Worm (Caenorhabditis elegans) whole organism, L4 larva: ENCODE results near the gene sql-1.

Experiments
- F49E8.2 ChIP-seq: sonication (generic microtip); optimal IDR thresholded peaks from 2 replicates; lab custom pipeline; 2016; ENCODE audit warnings: missing compliant biosample characterization, mild to moderate bottlenecking, missing genetic modification characterization, borderline replicate concordance
- Y5F2A.4 ChIP-seq: fragments of 200-800 bp; sonication (Bioruptor generic); optimal IDR thresholded peaks from 2 replicates; lab custom pipeline; 2018; ENCODE audit warnings: mild to moderate bottlenecking, missing genetic modification characterization, missing compliant biosample characterization
- aha-1 ChIP-seq: fragments of 150-350 bp; peaks from one replicate; lab custom pipeline; 2014; ENCODE audit warnings: missing biosample characterization, missing genetic modification characterization
- ama-1 ChIP-seq: fragments of 150-350 bp; optimal IDR thresholded peaks from 2 replicates; lab custom pipeline; 2014; ENCODE audit warnings: inconsistent platforms, mixed read lengths
- arid-1 ChIP-seq: fragments of 200-800 bp; sonication (Bioruptor generic); conservative IDR thresholded peaks from 2 replicates; pipeline ENCODE4 v1.3.6; 2022; ENCODE audit warnings: missing genetic modification reagents, missing genetic modification characterization, missing compliant biosample characterization
- ceh-28 ChIP-seq: fragments of 150-350 bp; optimal IDR thresholded peaks from 2 replicates; lab custom pipeline; 2014; ENCODE audit warnings: missing biosample characterization, missing genetic modification reagents, missing genetic modification characterization
- ceh-82 ChIP-seq: sonication (generic microtip); optimal IDR thresholded peaks from 2 replicates; lab custom pipeline; 2017; ENCODE audit warnings: missing biosample characterization, missing genetic modification characterization
- daf-12 ChIP-seq: fragments of 150-350 bp; optimal IDR thresholded peaks from 2 replicates; lab custom pipeline; 2014; ENCODE audit warnings: missing biosample characterization, missing genetic modification reagents, missing genetic modification characterization
- daf-16 ChIP-seq, 3 experiments: sonication (generic microtip); optimal IDR thresholded peaks; 2 replicates each; lab custom pipeline; 2016 to 2017; ENCODE audit warnings: missing genetic modification characterization in 3 of 3, missing genetic modification reagents in 3 of 3, mild to moderate bottlenecking in 2 of 3, missing compliant biosample characterization in 2 of 3, missing biosample characterization in 1 of 3, moderate library complexity in 1 of 3
- dmd-8 ChIP-seq: fragments of 200-800 bp; sonication (Bioruptor generic); IDR thresholded peaks from 2 replicates; pipeline ENCODE4 v1.3.6; 2022; ENCODE audit warnings: missing genetic modification characterization, missing compliant biosample characterization
- dve-1 ChIP-seq: sonication (generic microtip); optimal IDR thresholded peaks from 2 replicates; lab custom pipeline; 2017; ENCODE audit warnings: antibody characterized with exemption, mild to moderate bottlenecking, missing genetic modification characterization, missing compliant biosample characterization; ENCODE audit not compliant: insufficient read depth
- egl-27 ChIP-seq: sonication (generic microtip); optimal IDR thresholded peaks from 3 replicates; lab custom pipeline; 2017; ENCODE audit warnings: missing biosample characterization, missing genetic modification reagents, missing genetic modification characterization
- egl-43 ChIP-seq: fragments of 200-800 bp; sonication (Bioruptor generic); IDR thresholded peaks from 2 replicates; pipeline ENCODE4 v1.3.6; 2022; ENCODE audit warnings: missing genetic modification reagents, missing genetic modification characterization, missing compliant biosample characterization
- fkh-10 ChIP-seq: fragments of 150-350 bp; optimal IDR thresholded peaks from 2 replicates; lab custom pipeline; 2014; ENCODE audit warnings: missing biosample characterization, missing genetic modification reagents, missing genetic modification characterization
- fos-1 ChIP-seq: fragments of 150-350 bp; optimal IDR thresholded peaks from 2 replicates; lab custom pipeline; 2014; ENCODE audit warnings: missing biosample characterization, missing genetic modification characterization
- hif-1 ChIP-seq, 2 experiments: sonication (generic microtip); optimal IDR thresholded peaks; 2 replicates each; lab custom pipeline; 2016 to 2017; ENCODE audit warnings: missing compliant biosample characterization in 2 of 2, missing genetic modification characterization in 2 of 2, missing genetic modification reagents in 2 of 2, missing genotype in 2 of 2, mild to moderate bottlenecking in 1 of 2
- hlh-30 ChIP-seq: sonication (generic microtip); optimal IDR thresholded peaks from 2 replicates; lab custom pipeline; 2017; ENCODE audit warnings: antibody characterized with exemption, mild to moderate bottlenecking, missing genetic modification characterization, missing compliant biosample characterization; ENCODE audit not compliant: insufficient read depth
- hmg-1.1 ChIP-seq: fragments of 200-800 bp; sonication (Bioruptor generic); IDR thresholded peaks from 2 replicates; pipeline ENCODE4 v1.3.6; 2022; ENCODE audit warnings: missing genetic modification reagents, missing genetic modification characterization, missing compliant biosample characterization
- lin-29 ChIP-seq: fragments of 200-800 bp; sonication (Bioruptor generic); IDR thresholded peaks from 2 replicates; pipeline ENCODE4 v1.3.6; 2022; ENCODE audit warnings: missing genetic modification reagents, missing genetic modification characterization, missing compliant biosample characterization
- lin-38 ChIP-seq: fragments of 200-800 bp; sonication (Bioruptor generic); IDR thresholded peaks from 2 replicates; pipeline ENCODE4 v1.3.6; 2022; ENCODE audit warnings: missing genetic modification reagents, missing genetic modification characterization, missing compliant biosample characterization
- lin-39 ChIP-seq: fragments of 150-350 bp; optimal IDR thresholded peaks from 2 replicates; lab custom pipeline; 2014; ENCODE audit warnings: missing biosample characterization, missing genetic modification reagents, missing genetic modification characterization
- lsy-2 ChIP-seq, 2 experiments: fragments of 150-350 bp in 1 of 2; sonication (generic microtip) in 1 of 2; optimal IDR thresholded peaks; 2 replicates each; lab custom pipeline; 2014 to 2017; ENCODE audit warnings: missing biosample characterization in 2 of 2, missing genetic modification characterization in 2 of 2
- madf-9 ChIP-seq: fragments of 200-800 bp; sonication (Bioruptor generic); conservative IDR thresholded peaks from 2 replicates; pipeline ENCODE4 v1.3.6; 2022; ENCODE audit warnings: missing genetic modification reagents, missing genetic modification characterization, missing compliant biosample characterization
- mdl-1 ChIP-seq, 2 experiments: fragments of 150-350 bp in 1 of 2; sonication (generic microtip) in 1 of 2; optimal IDR thresholded peaks; 2 replicates each; lab custom pipeline; 2014 to 2017; ENCODE audit warnings: missing biosample characterization in 2 of 2, missing genetic modification characterization in 2 of 2
- nhr-11 ChIP-seq: fragments of 150-350 bp; optimal IDR thresholded peaks from 2 replicates; lab custom pipeline; 2014; ENCODE audit warnings: missing biosample characterization, missing genetic modification characterization
- nhr-25 ChIP-seq: sonication (generic microtip); optimal IDR thresholded peaks from 2 replicates; lab custom pipeline; 2017; ENCODE audit warnings: missing genetic modification characterization, mild to moderate bottlenecking, missing compliant biosample characterization, antibody characterized with exemption, moderate library complexity, borderline replicate concordance; ENCODE audit not compliant: insufficient read depth
- nhr-42 ChIP-seq: fragments of 200-800 bp; sonication (Bioruptor generic); IDR thresholded peaks from 2 replicates; pipeline ENCODE4 v1.3.6; 2022; ENCODE audit warnings: missing genetic modification characterization, missing compliant biosample characterization
- nhr-48 ChIP-seq: sonication (generic microtip); optimal IDR thresholded peaks from 2 replicates; lab custom pipeline; 2016; ENCODE audit warnings: mild to moderate bottlenecking, missing genetic modification characterization, missing compliant biosample characterization
- pqm-1 ChIP-seq: sonication (generic microtip); optimal IDR thresholded peaks from 2 replicates; lab custom pipeline; 2017; ENCODE audit warnings: missing biosample characterization, missing genetic modification characterization
- rbr-2 ChIP-seq: sonication (generic microtip); optimal IDR thresholded peaks from 2 replicates; lab custom pipeline; 2016; ENCODE audit warnings: missing genotype, missing genetic modification characterization, missing compliant biosample characterization
- saeg-2 ChIP-seq: fragments of 200-800 bp; sonication (Bioruptor generic); IDR thresholded peaks from 2 replicates; pipeline ENCODE4 v1.3.6; 2022; ENCODE audit warnings: missing genetic modification reagents, missing genetic modification characterization, missing compliant biosample characterization
- set-16 ChIP-seq: fragments of 200-800 bp; sonication (Bioruptor generic); IDR thresholded peaks from 2 replicates; pipeline ENCODE4 v1.3.6; 2022; ENCODE audit warnings: missing genetic modification reagents, missing genetic modification characterization, missing compliant biosample characterization
- snpc-4 ChIP-seq: fragments of 150-350 bp; optimal IDR thresholded peaks from 2 replicates; lab custom pipeline; 2014; ENCODE audit warnings: missing biosample characterization, missing genetic modification characterization
- tra-1 ChIP-seq: fragments of 200-800 bp; sonication (Bioruptor generic); IDR thresholded peaks from 2 replicates; pipeline ENCODE4 v1.3.6; 2022; ENCODE audit warnings: missing genetic modification reagents, missing genetic modification characterization, missing compliant biosample characterization
- vab-7 ChIP-seq: fragments of 200-800 bp; sonication (Bioruptor generic); IDR thresholded peaks from 2 replicates; pipeline ENCODE4 v1.3.6; 2022; ENCODE audit warnings: missing genetic modification reagents, missing genetic modification characterization, missing compliant biosample characterization
- zfp-2 ChIP-seq: sonication (generic microtip); optimal IDR thresholded peaks from 2 replicates; lab custom pipeline; 2016; ENCODE audit warnings: mild to moderate bottlenecking, missing genetic modification characterization, missing compliant biosample characterization
- zfp-3 ChIP-seq: fragments of 200-800 bp; sonication (Bioruptor generic); conservative IDR thresholded peaks from 2 replicates; pipeline ENCODE4 v1.3.6; 2022; ENCODE audit warnings: missing genetic modification reagents, missing genetic modification characterization, missing compliant biosample characterization
- zip-11 ChIP-seq: fragments of 200-800 bp; sonication (Bioruptor generic); IDR thresholded peaks from 2 replicates; pipeline ENCODE4 v1.3.6; 2022; ENCODE audit warnings: missing genetic modification characterization, missing compliant biosample characterization
- ztf-11 ChIP-seq: fragments of 150-350 bp; optimal IDR thresholded peaks from 2 replicates; lab custom pipeline; 2014; ENCODE audit warnings: missing biosample characterization, missing genetic modification characterization
- ztf-7 ChIP-seq: fragments of 150-350 bp; optimal IDR thresholded peaks from 2 replicates; lab custom pipeline; 2014; ENCODE audit warnings: missing biosample characterization, missing genetic modification characterization

Gene sql-1

DNA sequence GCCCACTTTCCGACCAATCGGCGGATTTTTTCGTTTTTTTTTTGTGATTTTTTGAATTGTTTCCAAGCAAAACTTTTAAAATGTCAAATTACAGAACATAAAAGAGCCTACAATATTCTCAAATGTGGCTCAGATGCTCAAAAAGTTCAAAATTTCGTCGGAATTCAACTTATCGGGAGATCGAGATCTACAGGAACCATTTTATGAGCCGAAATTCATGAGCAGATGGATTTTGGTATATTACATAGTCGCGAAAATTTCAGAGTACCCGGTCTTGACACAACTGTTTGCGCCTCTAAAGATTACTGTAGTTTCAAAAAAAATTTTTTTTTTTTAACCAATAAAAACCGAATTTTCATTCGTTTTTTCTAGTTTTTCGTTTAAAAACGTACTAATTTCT, 40.4 kb upstream of the sql-1 start:
- TF ChIP-seq zip-11 (GFP tag; lab: Robert Waterston, UW), result no peak
- TF ChIP-seq aha-1 (tag; lab: Kevin White, UChicago), result peak; percentile 92
- no peak for TF ChIP-seq ama-1 (lab: Kevin White, UChicago)
- TF ChIP-seq, all 104 proteins: peak for 1

DNA sequence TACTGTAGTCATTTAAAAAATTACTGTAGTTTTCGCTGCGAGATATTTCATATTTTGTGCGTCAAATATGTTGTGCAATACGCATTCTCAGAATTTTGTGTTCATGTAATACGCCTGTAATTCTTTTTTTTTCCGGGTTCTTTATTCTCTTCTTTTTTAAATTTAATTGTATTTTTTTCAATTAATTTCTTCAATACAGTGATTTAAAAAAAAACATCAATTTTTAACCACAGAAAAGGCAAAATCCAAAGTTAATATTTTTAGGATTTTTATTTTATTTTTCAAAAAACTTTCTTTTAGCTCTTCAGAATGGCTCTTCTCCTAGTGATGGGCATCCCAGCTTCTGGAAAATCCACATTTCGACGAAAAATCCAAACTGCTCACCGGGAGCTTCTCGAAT, 33.0 kb upstream of the sql-1 start, which contains the start of gene pstk-1:
pstk-1 (plus strand) TSS at position 301 of the 400 bp plus-strand sequence.
- TF ChIP-seq ztf-11 (tag; lab: Kevin White, UChicago) (no peak), daf-12 (tag; lab: Kevin White, UChicago) (no peak), saeg-2 (no peak), nhr-42 (GFP tag; lab: Robert Waterston, UW) (no peak), ceh-28 (tag; lab: Kevin White, UChicago) (no peak), lin-29 (GFP tag; lab: Robert Waterston, UW) (no peak), madf-9 (GFP tag; lab: Robert Waterston, UW) (no peak), egl-27 (tag; lab: Kevin White, UChicago) (no peak), daf-16 (GFP tag; optimal IDR thresholded peaks at IDR 0.05; lab: Kevin White, UChicago) (no peak), daf-16 (tag; optimal IDR thresholded peaks at IDR 0.05; lab: Kevin White, UChicago) (no peak), tra-1 (GFP tag; lab: Robert Waterston, UW) (no peak), fos-1 (tag; lab: Kevin White, UChicago) (no peak), zfp-3 (no peak), egl-43 (GFP tag; lab: Robert Waterston, UW) (no peak)

DNA sequence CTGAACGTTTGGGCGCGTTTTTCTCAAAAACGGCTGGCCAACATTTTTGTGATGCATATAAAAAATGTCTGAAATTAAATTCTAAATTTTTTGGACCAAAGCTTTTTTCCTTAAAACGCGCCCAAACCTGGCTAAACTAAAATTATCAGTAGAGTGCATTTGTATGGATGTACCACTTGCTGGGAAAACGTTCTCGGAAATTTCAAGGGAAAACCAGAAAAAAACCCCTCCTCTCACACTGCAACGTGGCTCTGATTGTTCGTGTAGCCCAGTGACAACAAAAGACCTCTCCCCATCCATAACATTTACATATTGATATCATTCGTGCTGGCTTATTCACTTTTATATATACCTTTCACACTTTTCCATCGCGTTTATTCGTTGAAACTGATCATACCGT, 30.5 kb upstream of the sql-1 start, which contains the start of gene Y49E10.29:
Y49E10.29 (plus strand) TSS at position 301 of the 400 bp plus-strand sequence.
- no peak for TF ChIP-seq F49E8.2 (tag; lab: Kevin White, UChicago)

DNA sequence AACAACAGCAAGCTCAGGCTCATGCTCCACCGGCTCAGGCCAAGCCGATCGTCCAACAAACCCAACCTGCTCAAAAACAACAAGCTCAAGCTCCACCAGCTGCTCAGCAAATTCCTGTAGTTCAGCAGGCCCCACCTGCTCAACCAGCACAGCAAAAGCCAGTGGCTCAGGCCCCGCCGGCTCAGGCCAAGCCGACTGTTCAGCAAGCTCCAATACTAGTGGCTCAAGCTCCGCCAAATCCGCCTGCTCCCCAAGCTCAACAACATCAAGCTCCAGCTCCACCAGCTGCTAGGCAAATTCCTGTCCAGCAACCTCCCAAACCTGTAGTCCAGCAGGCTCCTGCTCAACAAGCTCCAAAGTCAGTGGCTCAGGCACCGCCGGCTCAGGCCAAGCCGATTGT, 29.6 kb upstream of the sql-1 start:
- peak; percentile 88 for TF ChIP-seq set-16 (GFP tag; lab: Robert Waterston, UW)
- TF ChIP-seq snpc-4 (tag; lab: Kevin White, UChicago), result no peak
- TF ChIP-seq ztf-7 (tag; lab: Kevin White, UChicago), result no peak

DNA sequence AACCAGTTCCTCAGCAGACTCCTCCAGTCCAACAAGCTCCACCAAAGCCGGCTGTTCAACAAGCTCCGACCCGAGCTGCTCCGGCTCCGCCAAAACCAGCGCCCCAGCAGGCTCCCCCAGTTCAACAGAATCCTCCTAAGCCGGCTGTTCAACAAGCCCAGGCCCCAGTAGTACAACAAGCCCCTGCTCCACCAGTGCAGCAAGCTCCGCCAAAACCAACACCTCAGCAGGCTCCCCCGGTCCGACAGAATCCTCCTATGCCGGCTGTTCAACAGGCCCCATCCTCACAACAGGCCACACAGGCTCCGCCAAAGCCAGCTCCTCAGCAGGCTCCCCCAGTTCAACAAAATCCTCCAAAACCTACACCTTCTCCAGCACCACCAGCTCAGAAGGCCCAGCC, 28.8 kb upstream of the sql-1 start:
- TF ChIP-seq daf-12 (tag; lab: Kevin White, UChicago) (no peak), lsy-2 (tag; optimal IDR thresholded peaks at IDR 0.05; lab: Kevin White, UChicago) (no peak), lin-39 (no peak), hif-1 (tag; optimal IDR thresholded peaks at IDR 0.05; lab: Kevin White, UChicago) (no peak), dmd-8 (GFP tag; lab: Robert Waterston, UW) (no peak), ceh-82 (tag; lab: Kevin White, UChicago) (no peak), nhr-48 (tag; lab: Kevin White, UChicago) (no peak), pqm-1 (tag; lab: Kevin White, UChicago) (no peak), nhr-25 (no peak), set-16 (GFP tag; lab: Robert Waterston, UW) (peak; percentile 91), aha-1 (tag; lab: Kevin White, UChicago) (peak; percentile 39), lin-29 (GFP tag; lab: Robert Waterston, UW) (no peak)

DNA sequence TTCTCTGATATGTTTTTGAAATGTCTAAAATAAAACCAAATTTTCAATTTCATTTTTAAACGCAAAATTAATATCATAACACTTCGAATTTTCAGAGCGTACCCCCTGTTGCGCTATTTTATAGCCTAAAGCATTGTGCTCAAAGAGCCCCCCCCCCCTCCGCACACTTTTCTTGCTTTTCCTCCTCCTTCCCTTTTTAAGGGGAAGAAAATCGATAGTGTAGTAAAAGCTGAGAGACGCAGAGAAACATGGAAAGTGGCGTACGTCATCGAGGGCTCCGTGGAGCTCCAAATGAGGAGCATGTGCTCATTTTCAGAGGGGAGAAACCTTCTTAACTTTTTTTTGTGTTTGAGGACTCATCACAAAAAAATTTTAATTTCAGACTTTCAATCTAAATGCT, 26.9 kb upstream of the sql-1 start, which contains the start of gene cccp-1:
cccp-1 (plus strand) TSS at position 377 of the 400 bp plus-strand sequence.
- TF ChIP-seq lin-38 (GFP tag; lab: Robert Waterston, UW) (peak; percentile 17; the same call in 1 of the 2 replicates), Y5F2A.4 (GFP tag; lab: Kevin White, UChicago) (no peak), dve-1 (tag; lab: Kevin White, UChicago) (peak; percentile 9), mdl-1 (tag; optimal IDR thresholded peaks at IDR 0.05; lab: Kevin White, UChicago) (peak in 1 of 2 experiments; percentile 45), nhr-11 (tag; lab: Kevin White, UChicago) (peak; percentile 23), fkh-10 (GFP tag; lab: Kevin White, UChicago) (peak; percentile 20), tra-1 (GFP tag; lab: Robert Waterston, UW) (no peak), hlh-30 (tag; lab: Kevin White, UChicago) (peak; percentile 55), ceh-28 (tag; lab: Kevin White, UChicago) (peak; percentile 81), vab-7 (GFP tag; lab: Robert Waterston, UW) (no peak), aha-1 (tag; lab: Kevin White, UChicago) (peak; percentile 89), arid-1 (0 out of 2 replicates have a peak, but pooled peaks have one; percentile 21), rbr-2 (peak; percentile 45), zfp-2 (tag; lab: Kevin White, UChicago) (no peak), egl-43 (GFP tag; lab: Robert Waterston, UW) (peak; percentile 35; the same call in 1 of the 2 replicates), hmg-1.1 (GFP tag; lab: Robert Waterston, UW) (peak; percentile 43; the same call in 1 of the 2 replicates), lsy-2 (tag; optimal IDR thresholded peaks at IDR 0.05; lab: Kevin White, UChicago) (peak in 1 of 2 experiments; percentile 43)
